Fruit fly (Drosophila melanogaster): Measurements from ENCODE around the gene Krn.
A peak's percentile ranks its signal among the peaks of the same experiment; 100 is the strongest.

The Krn gene

dm6 chr3L:17658423-17659267 is 4.6 kb upstream of the Krn start (continued):
- TF ChIP-seq CG18764 (GFP tag; optimal IDR thresholded peaks at IDR 0.05) (peak; percentile 68), Bteb2 (GFP tag; optimal IDR thresholded peaks at IDR 0.05) (peak; percentile 83), dimm (GFP tag; IDR thresholded peaks at IDR 0.05) (peak; percentile 84), CG18011 (GFP tag; optimal IDR thresholded peaks at IDR 0.05) (peak; percentile 76), sens (GFP tag) (peak; percentile 96), CG11247 (GFP tag; IDR thresholded peaks at IDR 0.05) (peak; percentile 93), Hr51 (GFP tag; optimal IDR thresholded peaks at IDR 0.05) (peak; percentile 76 to 82), CG15011 (GFP tag; optimal IDR thresholded peaks at IDR 0.05) (peak; percentile 77), CG2202 (tag; optimal IDR thresholded peaks at IDR 0.05) (peak; percentile 56), so (GFP tag; IDR thresholded peaks at IDR 0.05) (peak; percentile 92), nmo (GFP tag; optimal IDR thresholded peaks at IDR 0.05) (peak; percentile 69), CG6813 (GFP tag; optimal IDR thresholded peaks at IDR 0.05) (peak; percentile 84), org-1 (GFP tag; optimal IDR thresholded peaks at IDR 0.05) (peak; percentile 89), gsb (GFP tag; IDR thresholded peaks at IDR 0.05) (peak; percentile 89), CG18262 (tag; optimal IDR thresholded peaks at IDR 0.05) (peak; percentile 68), MTF-1 (GFP tag; optimal IDR thresholded peaks at IDR 0.05; ENCODE audit: borderline replicate concordance) (peak; percentile 87), CG7987 (GFP tag; optimal IDR thresholded peaks at IDR 0.05) (peak; percentile 85), Myb (GFP tag; optimal IDR thresholded peaks at IDR 0.05) (peak; percentile 83), CG6175 (GFP tag; IDR thresholded peaks at IDR 0.05) (peak; percentile 90; the same call in 2 of the 3 replicates), fu2 (GFP tag; optimal IDR thresholded peaks at IDR 0.05) (peak; percentile 92), CG17829 (tag; optimal IDR thresholded peaks at IDR 0.05) (peak; percentile 76), CG34376 (GFP tag; optimal IDR thresholded peaks at IDR 0.05) (peak; percentile 79), lmd (GFP tag; IDR thresholded peaks at IDR 0.05) (peak; percentile 94), CG1792 (GFP tag; optimal IDR thresholded peaks at IDR 0.05) (peak; percentile 77), Awh (GFP tag; IDR thresholded peaks at IDR 0.05) (peak; percentile 86), CG1602 (GFP tag; optimal IDR thresholded peaks at IDR 0.05) (peak; percentile 77), Med (GFP tag) (peak; percentile 99), CG2199 (GFP tag; IDR thresholded peaks at IDR 0.05) (peak; percentile 86), emc (GFP tag; optimal IDR thresholded peaks at IDR 0.05) (peak; percentile 89), CG10209 (GFP tag; optimal IDR thresholded peaks at IDR 0.05) (peak; percentile 84), eyg (GFP tag; optimal IDR thresholded peaks at IDR 0.05) (peak; percentile 90), CG6683 (GFP tag; optimal IDR thresholded peaks at IDR 0.05) (peak; percentile 73), CG17802 (tag; optimal IDR thresholded peaks at IDR 0.05) (peak; percentile 65), CG15269 (tag; optimal IDR thresholded peaks at IDR 0.05) (peak; percentile 83), dpn (GFP tag; optimal IDR thresholded peaks at IDR 0.05) (peak; percentile 93 to 94), dm (GFP tag; optimal IDR thresholded peaks at IDR 0.05) (peak; percentile 81), Bgb (GFP tag; IDR thresholded peaks at IDR 0.05; ENCODE audit: partially characterized antibody) (0 out of 2 replicates have a peak, but pooled peaks have one; percentile 14), stwl (tag; optimal IDR thresholded peaks at IDR 0.05) (no peak), CG8359 (GFP tag; optimal IDR thresholded peaks at IDR 0.05; ENCODE audit: borderline replicate concordance) (peak; percentile 46), NC2α (GFP tag; optimal IDR thresholded peaks at IDR 0.05) (peak; percentile 66), hb (GFP tag; IDR thresholded peaks at IDR 0.05; ENCODE audit: partially characterized antibody) (no peak), ara (GFP tag; IDR thresholded peaks at IDR 0.05) (peak; percentile 89), gce (GFP tag; IDR thresholded peaks at IDR 0.05) (peak; percentile 89), CG31441 (GFP tag; IDR thresholded peaks at IDR 0.05) (peak; percentile 71), pros (GFP tag; optimal IDR thresholded peaks at IDR 0.05) (no peak), stc (GFP tag; IDR thresholded peaks at IDR 0.05) (peak; percentile 93), Camta (GFP tag; optimal IDR thresholded peaks at IDR 0.05) (peak; percentile 73), Poxn (GFP tag; IDR thresholded peaks at IDR 0.05) (peak; percentile 57; the same call in 1 of the 2 replicates)

All from whole organism, embryonic.